Fruit fly (Drosophila melanogaster): ENCODE measurements around the gene CG43072.

The CG43072 gene

dm6 chr3L:21067553-21068157, 2.0 kb downstream of the CG43072 start:
- no peak for TF ChIP-seq ey (GFP tag; optimal IDR thresholded peaks at IDR 0.05)
- no peak for TF ChIP-seq dsf (GFP tag; optimal IDR thresholded peaks at IDR 0.05; ENCODE audit: borderline replicate concordance)
- TF ChIP-seq CG32264 (GFP tag; optimal IDR thresholded peaks at IDR 0.05): no peak
- TF ChIP-seq jim (GFP tag; optimal IDR thresholded peaks at IDR 0.05): no peak
- TF ChIP-seq CrebA (GFP tag; optimal IDR thresholded peaks at IDR 0.05; ENCODE audit: borderline replicate concordance): no peak
- TF ChIP-seq GATAd (GFP tag; optimal IDR thresholded peaks at IDR 0.05): no peak
- peak; percentile 82 for TF ChIP-seq Vsx2 (GFP tag; optimal IDR thresholded peaks at IDR 0.05; ENCODE audit: partially characterized antibody)
- TF ChIP-seq foxo (GFP tag; optimal IDR thresholded peaks at IDR 0.05): peak in 1 of 2 experiments; percentile 9
- no peak for TF ChIP-seq rgr (GFP tag; optimal IDR thresholded peaks at IDR 0.05)
- TF ChIP-seq Dif (GFP tag; optimal IDR thresholded peaks at IDR 0.05; ENCODE audit: partially characterized antibody): peak; percentile 70
- TF ChIP-seq tai (GFP tag; optimal IDR thresholded peaks at IDR 0.05): no peak
- TF ChIP-seq OdsH (GFP tag; optimal IDR thresholded peaks at IDR 0.05): no peak
- TF ChIP-seq br (GFP tag; optimal IDR thresholded peaks at IDR 0.05): peak; percentile 37
- TF ChIP-seq h (GFP tag; optimal IDR thresholded peaks at IDR 0.05): peak; percentile 2
- no peak for TF ChIP-seq Hnf4 (GFP tag; optimal IDR thresholded peaks at IDR 0.05)
- TF ChIP-seq dl (GFP tag; optimal IDR thresholded peaks at IDR 0.05; ENCODE audit: insufficient read depth in 1 of 2, partially characterized antibody in 2 of 2): peak; percentile 28 to 33
- peak; percentile 4 for TF ChIP-seq psq (GFP tag; optimal IDR thresholded peaks at IDR 0.05)
- no peak for TF ChIP-seq CG9705 (GFP tag; optimal IDR thresholded peaks at IDR 0.05)
- peak; percentile 92 for TF ChIP-seq fru (GFP tag; optimal IDR thresholded peaks at IDR 0.05)
- peak; percentile 9 for TF ChIP-seq Sp1 (GFP tag; optimal IDR thresholded peaks at IDR 0.05)
- no peak for TF ChIP-seq Dfd (GFP tag; optimal IDR thresholded peaks at IDR 0.05)
- TF ChIP-seq Rel (GFP tag; optimal IDR thresholded peaks at IDR 0.05): peak; percentile 5
- peak; percentile 12 for TF ChIP-seq Rel (tag; optimal IDR thresholded peaks at IDR 0.05)
- no peak for TF ChIP-seq N (GFP tag; optimal IDR thresholded peaks at IDR 0.05)
- TF ChIP-seq usp (GFP tag; optimal IDR thresholded peaks at IDR 0.05): no peak
- TF ChIP-seq Hr83 (GFP tag; optimal IDR thresholded peaks at IDR 0.05; ENCODE audit: poor library complexity, severe bottlenecking): peak; percentile 16
- no peak for TF ChIP-seq sage (GFP tag; optimal IDR thresholded peaks at IDR 0.05)
- no peak for TF ChIP-seq Mio (GFP tag; optimal IDR thresholded peaks at IDR 0.05)
- TF ChIP-seq Jra (GFP tag; optimal IDR thresholded peaks at IDR 0.05): no peak
- TF ChIP-seq HLH106 (tag; optimal IDR thresholded peaks at IDR 0.05): no peak

dm6 chr3L:21069453-21069852, 3.8 kb downstream of the CG43072 start:
- TF ChIP-seq h (GFP tag; optimal IDR thresholded peaks at IDR 0.05): no peak
- TF ChIP-seq dl (GFP tag; optimal IDR thresholded peaks at IDR 0.05; ENCODE audit: insufficient read depth in 1 of 2, partially characterized antibody in 2 of 2): no peak
- no peak for TF ChIP-seq Dfd (GFP tag; optimal IDR thresholded peaks at IDR 0.05)
- no peak for TF ChIP-seq woc (GFP tag; optimal IDR thresholded peaks at IDR 0.05)
- no peak for TF ChIP-seq N (GFP tag; optimal IDR thresholded peaks at IDR 0.05)
- TF ChIP-seq br (GFP tag; optimal IDR thresholded peaks at IDR 0.05): no peak
- no peak for TF ChIP-seq fru (GFP tag; optimal IDR thresholded peaks at IDR 0.05)

- no peak for TF ChIP-seq CrebA (GFP tag; optimal IDR thresholded peaks at IDR 0.05; ENCODE audit: borderline replicate concordance)
- no peak for TF ChIP-seq br (GFP tag; optimal IDR thresholded peaks at IDR 0.05)
- no peak for TF ChIP-seq Mio (GFP tag; optimal IDR thresholded peaks at IDR 0.05)
- TF ChIP-seq Vsx2 (GFP tag; optimal IDR thresholded peaks at IDR 0.05; ENCODE audit: partially characterized antibody): no peak
- no peak for TF ChIP-seq foxo (GFP tag; optimal IDR thresholded peaks at IDR 0.05)
- TF ChIP-seq Hnf4 (GFP tag; optimal IDR thresholded peaks at IDR 0.05): no peak
- TF ChIP-seq pan (optimal IDR thresholded peaks at IDR 0.05): no peak
- no peak for TF ChIP-seq tai (GFP tag; optimal IDR thresholded peaks at IDR 0.05)
- TF ChIP-seq OdsH (GFP tag; optimal IDR thresholded peaks at IDR 0.05): no peak
- TF ChIP-seq Abd-B (GFP tag; optimal IDR thresholded peaks at IDR 0.05): no peak
- no peak for TF ChIP-seq N (GFP tag; optimal IDR thresholded peaks at IDR 0.05)
- no peak for TF ChIP-seq dsf (GFP tag; optimal IDR thresholded peaks at IDR 0.05; ENCODE audit: borderline replicate concordance)
- no peak for TF ChIP-seq psq (GFP tag; optimal IDR thresholded peaks at IDR 0.05)
- peak; percentile 19 for TF ChIP-seq h (GFP tag; optimal IDR thresholded peaks at IDR 0.05)
- TF ChIP-seq Rel (GFP tag; optimal IDR thresholded peaks at IDR 0.05): no peak
- TF ChIP-seq Rel (tag; optimal IDR thresholded peaks at IDR 0.05): peak; percentile 95
- TF ChIP-seq fru (GFP tag; optimal IDR thresholded peaks at IDR 0.05): peak; percentile 19
- TF ChIP-seq GATAd (GFP tag; optimal IDR thresholded peaks at IDR 0.05): no peak
Measured at dm6 chr3L:21070063-21070462, 4.4 kb downstream of the CG43072 start.

All from whole organism, wandering third instar larva.